Worm (Caenorhabditis elegans) whole organism, L2 larva: ENCODE data around the gene Y65A5A.1.

Source experiments
- aly-2 ChIP-seq: fragments of 150-350 bp; optimal IDR thresholded peaks from 2 replicates; lab custom pipeline; 2014; ENCODE audit warnings: missing biosample characterization, missing genetic modification characterization
- blmp-1 ChIP-seq: sonication (generic microtip); optimal IDR thresholded peaks from 2 replicates; lab custom pipeline; 2017; ENCODE audit warnings: missing genetic modification characterization, mild to moderate bottlenecking, missing compliant biosample characterization, antibody characterized with exemption, moderate library complexity; ENCODE audit not compliant: insufficient read depth
- egl-27 ChIP-seq: sonication (generic microtip); optimal IDR thresholded peaks from 3 replicates; lab custom pipeline; 2017; ENCODE audit warnings: missing biosample characterization, missing genetic modification reagents, missing genetic modification characterization
- elt-1 ChIP-seq: fragments of 150-350 bp; optimal IDR thresholded peaks from 2 replicates; lab custom pipeline; 2014; ENCODE audit warnings: missing biosample characterization, missing genetic modification characterization
- elt-3 ChIP-seq: sonication (generic microtip); optimal IDR thresholded peaks from 2 replicates; lab custom pipeline; 2017; ENCODE audit warnings: missing biosample characterization, missing genetic modification characterization
- lin-11 ChIP-seq: fragments of 150-350 bp; sonication (generic microtip); optimal IDR thresholded peaks from 2 replicates; lab custom pipeline; 2014; ENCODE audit warnings: missing biosample characterization, missing genetic modification characterization, inconsistent platforms, mixed read lengths
- lsy-2 ChIP-seq, 2 experiments: fragments of 150-350 bp in 1 of 2; sonication (generic microtip) in 1 of 2; optimal IDR thresholded peaks; 2 replicates each; lab custom pipeline; 2014 to 2017; ENCODE audit warnings: missing biosample characterization in 2 of 2, missing genetic modification characterization in 2 of 2
- mbf-1 ChIP-seq: sonication (generic microtip); optimal IDR thresholded peaks from 2 replicates; lab custom pipeline; 2017; ENCODE audit warnings: missing biosample characterization, missing genetic modification characterization
- nhr-21 ChIP-seq: fragments of 150-350 bp; optimal IDR thresholded peaks from 2 replicates; lab custom pipeline; 2014; ENCODE audit warnings: missing biosample characterization, missing genetic modification characterization
- nhr-237 ChIP-seq: fragments of 150-350 bp; optimal IDR thresholded peaks from 2 replicates; lab custom pipeline; 2014; ENCODE audit warnings: missing biosample characterization, missing genetic modification characterization
- unc-39 ChIP-seq: fragments of 150-350 bp; optimal IDR thresholded peaks from 2 replicates; lab custom pipeline; 2014; ENCODE audit warnings: missing biosample characterization, missing genetic modification characterization

ce11 chrIV:16401428-16401827 is 1.8 kb upstream of the Y65A5A.1 start:
- TF ChIP-seq unc-39 (tag; lab: Kevin White, UChicago) (no peak), egl-27 (no peak), lin-11 (tag; lab: Kevin White, UChicago) (no peak), elt-3 (tag; lab: Kevin White, UChicago) (no peak), aly-2 (tag; lab: Kevin White, UChicago) (no peak), elt-1 (tag; lab: Kevin White, UChicago) (no peak), lsy-2 (tag; optimal IDR thresholded peaks at IDR 0.05; lab: Kevin White, UChicago) (no peak), nhr-237 (tag; lab: Kevin White, UChicago) (no peak), nhr-21 (tag; lab: Kevin White, UChicago) (no peak), mbf-1 (no peak), blmp-1 (no peak)
